Fruit fly (Drosophila melanogaster) whole organism, wandering third instar larva: ENCODE results near the gene CG9706.

ENCODE experiments used
- Abd-B ChIP-seq: fragments of >200 bp; optimal IDR thresholded peaks from 2 replicates; lab custom pipeline; 2017; ENCODE audit warnings: missing biosample characterization, missing genetic modification characterization
- CG32264 ChIP-seq: fragments of 200-800 bp; sonication (Bioruptor generic); optimal IDR thresholded peaks from 2 replicates; lab custom pipeline; 2016; ENCODE audit warnings: missing biosample characterization, missing genetic modification characterization
- CG9705 ChIP-seq: fragments of 200-800 bp; sonication (Bioruptor generic); optimal IDR thresholded peaks from 2 replicates; lab custom pipeline; 2018; ENCODE audit warnings: missing biosample characterization, mild to moderate bottlenecking, missing genetic modification characterization
- CrebA ChIP-seq: fragments of 200-800 bp; sonication (Bioruptor generic); optimal IDR thresholded peaks from 2 replicates; lab custom pipeline; 2016; ENCODE audit warnings: missing biosample characterization, mild to moderate bottlenecking, missing genetic modification characterization, borderline replicate concordance
- Dfd ChIP-seq: fragments of >200 bp; optimal IDR thresholded peaks from 2 replicates; lab custom pipeline; 2017; ENCODE audit warnings: missing biosample characterization, missing genetic modification characterization
- Dif ChIP-seq: fragments of 200-275, 200-300 bp; sonication (Bioruptor generic); optimal IDR thresholded peaks from 2 replicates; lab custom pipeline; 2018; ENCODE audit warnings: missing biosample characterization, missing genetic modification characterization; ENCODE audit not compliant: partially characterized antibody
- GATAd ChIP-seq: sonication (Bioruptor generic); optimal IDR thresholded peaks from 2 replicates; lab custom pipeline; 2016; ENCODE audit warnings: missing biosample characterization, missing genetic modification characterization
- HLH106 ChIP-seq: fragments of 200-800 bp; optimal IDR thresholded peaks from 3 replicates; lab custom pipeline; 2019; ENCODE audit warnings: missing biosample characterization, mild to moderate bottlenecking, missing genetic modification characterization, moderate library complexity
- Hr78 ChIP-seq: fragments of >200 bp; optimal IDR thresholded peaks from 2 replicates; lab custom pipeline; 2017; ENCODE audit warnings: missing biosample characterization, missing genetic modification characterization
- Hr83 ChIP-seq: fragments of 200-300 bp; sonication (Bioruptor generic); optimal IDR thresholded peaks from 2 replicates; lab custom pipeline; 2016; ENCODE audit warnings: missing biosample characterization, mild to moderate bottlenecking, missing genetic modification characterization, moderate library complexity; ENCODE audit not compliant: poor library complexity, severe bottlenecking
- Jra ChIP-seq: sonication (Bioruptor generic); optimal IDR thresholded peaks from 2 replicates; lab custom pipeline; 2016; ENCODE audit warnings: missing biosample characterization, missing genetic modification characterization
- Mio ChIP-seq: sonication (Bioruptor generic); optimal IDR thresholded peaks from 2 replicates; lab custom pipeline; 2016; ENCODE audit warnings: missing biosample characterization, missing genetic modification characterization
- Myc ChIP-seq: fragments of >200 bp; optimal IDR thresholded peaks from 2 replicates; lab custom pipeline; 2017
- N ChIP-seq: fragments of >200 bp; optimal IDR thresholded peaks from 2 replicates; lab custom pipeline; 2018; ENCODE audit warnings: missing biosample characterization, missing external identifiers, missing genetic modification characterization
- OdsH ChIP-seq: fragments of 200-800 bp; sonication (Bioruptor generic); optimal IDR thresholded peaks from 2 replicates; lab custom pipeline; 2016; ENCODE audit warnings: missing biosample characterization, mild to moderate bottlenecking, missing genetic modification characterization
- Rel ChIP-seq, 2 experiments: fragments of 200-800 bp; sonication (Bioruptor generic) in 1 of 2; optimal IDR thresholded peaks; 2 replicates in 1 of 2; 3 replicates in 1 of 2; lab custom pipeline; 2016 to 2019; ENCODE audit warnings: mild to moderate bottlenecking in 2 of 2, missing biosample characterization in 2 of 2, missing genetic modification characterization in 2 of 2, moderate library complexity in 1 of 2
- Sp1 ChIP-seq: fragments of 200-800 bp; sonication (Bioruptor generic); optimal IDR thresholded peaks from 3 replicates; lab custom pipeline; 2019; ENCODE audit warnings: missing biosample characterization, mild to moderate bottlenecking, missing genetic modification characterization, moderate library complexity
- Vsx2 ChIP-seq: fragments of 200-300, 225-300 bp; sonication (Bioruptor generic); optimal IDR thresholded peaks from 2 replicates; lab custom pipeline; 2018; ENCODE audit warnings: missing biosample characterization, missing genetic modification characterization; ENCODE audit not compliant: partially characterized antibody
- br ChIP-seq: fragments of 200-800 bp; sonication (Bioruptor generic); optimal IDR thresholded peaks from 2 replicates; lab custom pipeline; 2016; ENCODE audit warnings: missing biosample characterization, missing genetic modification characterization
- brk ChIP-seq: fragments of 200-800 bp; sonication (Bioruptor generic); optimal IDR thresholded peaks from 2 replicates; lab custom pipeline; 2016; ENCODE audit warnings: missing biosample characterization, mild to moderate bottlenecking, missing genetic modification characterization
- dl ChIP-seq, 2 experiments: fragments of 175-275, 200-275 bp in 1 of 2; fragments of 200-275 bp in 1 of 2; sonication (Bioruptor generic); optimal IDR thresholded peaks; lab custom pipeline; 2018; ENCODE audit warnings: mild to moderate bottlenecking in 2 of 2, missing biosample characterization in 2 of 2, missing genetic modification characterization in 2 of 2, moderate library complexity in 2 of 2; ENCODE audit not compliant: partially characterized antibody in 2 of 2, insufficient read depth in 1 of 2
- dmrt93B ChIP-seq: fragments of 200-800 bp; sonication (Bioruptor generic); optimal IDR thresholded peaks from 2 replicates; lab custom pipeline; 2018; ENCODE audit warnings: missing biosample characterization, mild to moderate bottlenecking, missing genetic modification characterization
- dsf ChIP-seq: sonication (Bioruptor generic); optimal IDR thresholded peaks from 2 replicates; lab custom pipeline; 2016; ENCODE audit warnings: missing biosample characterization, missing genetic modification characterization, borderline replicate concordance
- ey ChIP-seq: fragments of 200-800 bp; sonication (Bioruptor generic); optimal IDR thresholded peaks from 2 replicates; lab custom pipeline; 2016; ENCODE audit warnings: missing biosample characterization, missing genetic modification characterization
- foxo ChIP-seq, 2 experiments: fragments of 200-800 bp; sonication (Bioruptor generic); optimal IDR thresholded peaks; 2 replicates in 1 of 2; 3 replicates in 1 of 2; lab custom pipeline; 2016 to 2017; ENCODE audit warnings: missing biosample characterization in 2 of 2, missing genetic modification characterization in 2 of 2
- fru ChIP-seq: fragments of 200-800 bp; sonication (Bioruptor generic); optimal IDR thresholded peaks from 3 replicates; lab custom pipeline; 2016; ENCODE audit warnings: missing biosample characterization, mild to moderate bottlenecking, missing genetic modification characterization
- h ChIP-seq: fragments of 200-800 bp; sonication (Bioruptor generic); optimal IDR thresholded peaks from 3 replicates; lab custom pipeline; 2016; ENCODE audit warnings: missing biosample characterization, mild to moderate bottlenecking, missing genetic modification characterization
- jim ChIP-seq: fragments of 175-275, 200-325 bp; sonication (Bioruptor generic); optimal IDR thresholded peaks from 2 replicates; lab custom pipeline; 2016; ENCODE audit warnings: missing biosample characterization, mild to moderate bottlenecking, missing genetic modification characterization
- lola ChIP-seq: fragments of >200 bp; optimal IDR thresholded peaks from 2 replicates; lab custom pipeline; 2017; ENCODE audit warnings: missing biosample characterization, missing genetic modification characterization
- pan ChIP-seq: fragments of >200 bp; optimal IDR thresholded peaks from 2 replicates; lab custom pipeline; 2017
- psq ChIP-seq: fragments of 200-800 bp; sonication (Bioruptor generic); optimal IDR thresholded peaks from 3 replicates; lab custom pipeline; 2017; ENCODE audit warnings: missing biosample characterization, mild to moderate bottlenecking, missing genetic modification characterization, moderate library complexity
- rgr ChIP-seq: fragments of 200-800 bp; sonication (Bioruptor generic); optimal IDR thresholded peaks from 3 replicates; lab custom pipeline; 2016; ENCODE audit warnings: missing biosample characterization, mild to moderate bottlenecking, missing genetic modification characterization
- sage ChIP-seq: fragments of 200-800 bp; sonication (Bioruptor generic); optimal IDR thresholded peaks from 2 replicates; lab custom pipeline; 2016; ENCODE audit warnings: missing biosample characterization, mild to moderate bottlenecking, missing genetic modification characterization
- sv ChIP-seq: fragments of 200-800 bp; sonication (Bioruptor generic); optimal IDR thresholded peaks from 3 replicates; lab custom pipeline; 2016; ENCODE audit warnings: missing biosample characterization, missing genetic modification characterization
- tai ChIP-seq: sonication (Bioruptor generic); optimal IDR thresholded peaks from 2 replicates; lab custom pipeline; 2016; ENCODE audit warnings: missing biosample characterization, missing genetic modification characterization
- usp ChIP-seq: fragments of >200 bp; optimal IDR thresholded peaks from 2 replicates; lab custom pipeline; 2017; ENCODE audit warnings: missing biosample characterization, missing genetic modification characterization
- woc ChIP-seq: sonication (Bioruptor generic); optimal IDR thresholded peaks from 2 replicates; lab custom pipeline; 2016; ENCODE audit warnings: missing biosample characterization, mild to moderate bottlenecking, missing genetic modification characterization

CG9706 gene

dm6 chr3L:16779704-16780173, 3.1 kb upstream of the CG9706 start, which contains the start of the genes mus302 and CG9705 (continued):
- TF ChIP-seq Hr83, result peak; percentile 34
- no peak for TF ChIP-seq Abd-B (GFP tag; lab: Kevin White, UChicago)
- no peak for TF ChIP-seq usp
- no peak for TF ChIP-seq pan (lab: Kevin White, UChicago)
- TF ChIP-seq HLH106 (tag; lab: Kevin White, UChicago), result peak; percentile 62
- TF ChIP-seq Dif, result no peak
- no peak for TF ChIP-seq lola
- peak in 1 of 2 experiments; percentile 33 for TF ChIP-seq foxo (GFP tag; optimal IDR thresholded peaks at IDR 0.05; lab: Kevin White, UChicago)

dm6 chr3L:16780317-16780716, 2.5 kb upstream of the CG9706 start:
- no peak for TF ChIP-seq woc (GFP tag; lab: Kevin White, UChicago)
- TF ChIP-seq Vsx2 (GFP tag; lab: Kevin White, UChicago), result no peak
- no peak for TF ChIP-seq rgr (GFP tag; lab: Kevin White, UChicago)
- TF ChIP-seq Rel (GFP tag; optimal IDR thresholded peaks at IDR 0.05; lab: Kevin White, UChicago), result no peak
- peak; percentile 95 for TF ChIP-seq Rel (tag; optimal IDR thresholded peaks at IDR 0.05; lab: Kevin White, UChicago)
- no peak for TF ChIP-seq ey (GFP tag; lab: Kevin White, UChicago)
- TF ChIP-seq, all 38 proteins: peak for 1

dm6 chr3L:16782218-16782763, 519 bp upstream of the CG9706 start:
- TF ChIP-seq woc (GFP tag; lab: Kevin White, UChicago) (peak; percentile 78), rgr (GFP tag; lab: Kevin White, UChicago) (peak; percentile 92), Dfd (GFP tag; lab: Kevin White, UChicago) (no peak), brk (GFP tag; lab: Kevin White, UChicago) (no peak), br (no peak), jim (GFP tag; lab: Kevin White, UChicago) (no peak), lola (no peak), Sp1 (GFP tag; lab: Kevin White, UChicago) (peak; percentile 85), Hr78 (GFP tag; lab: Kevin White, UChicago) (no peak), Rel (GFP tag; optimal IDR thresholded peaks at IDR 0.05; lab: Kevin White, UChicago) (no peak), Rel (tag; optimal IDR thresholded peaks at IDR 0.05; lab: Kevin White, UChicago) (peak; percentile 90), dsf (GFP tag; lab: Kevin White, UChicago) (peak; percentile 1), Mio (no peak), usp (no peak), fru (GFP tag; lab: Kevin White, UChicago) (peak; percentile 92), h (peak; percentile 94), N (no peak), CG9705 (peak; percentile 67), tai (GFP tag; lab: Kevin White, UChicago) (no peak), sv (GFP tag; lab: Kevin White, UChicago) (no peak), sage (GFP tag; lab: Kevin White, UChicago) (peak; percentile 79), psq (GFP tag; lab: Kevin White, UChicago) (peak; percentile 81), foxo (GFP tag; optimal IDR thresholded peaks at IDR 0.05; lab: Kevin White, UChicago) (peak; percentile 41 to 93), Myc (no peak), GATAd (GFP tag; lab: Kevin White, UChicago) (no peak), dl (GFP tag; optimal IDR thresholded peaks at IDR 0.05; lab: Kevin White, UChicago; ENCODE audit: insufficient read depth in 1 of 2, partially characterized antibody in 2 of 2) (no peak), Hr83 (peak; percentile 76), OdsH (peak; percentile 93), HLH106 (tag; lab: Kevin White, UChicago) (peak; percentile 80), dmrt93B (GFP tag; lab: Kevin White, UChicago) (no peak), CG32264 (GFP tag; lab: Kevin White, UChicago) (peak; percentile 60), CrebA (GFP tag; lab: Kevin White, UChicago) (no peak), Jra (GFP tag; lab: Kevin White, UChicago) (peak; percentile 67), ey (GFP tag; lab: Kevin White, UChicago) (peak; percentile 89)
- TF ChIP-seq, all 38 proteins: peak for 17
